Worm (Caenorhabditis elegans) whole organism, early embryonic: ENCODE measurements around the gene sra-35.

Experiments
- B0310.2 ChIP-seq: sonication (generic microtip); optimal IDR thresholded peaks from 2 replicates; lab custom pipeline; 2016; ENCODE audit warnings: mild to moderate bottlenecking, missing genetic modification characterization, missing compliant biosample characterization
- F13C5.2 ChIP-seq: sonication (generic microtip); optimal IDR thresholded peaks from 2 replicates; lab custom pipeline; 2017; ENCODE audit warnings: mild to moderate bottlenecking, missing genetic modification characterization, inconsistent platforms, missing compliant biosample characterization
- aly-1 ChIP-seq: sonication (generic microtip); optimal IDR thresholded peaks from 2 replicates; lab custom pipeline; 2016; ENCODE audit warnings: missing genetic modification characterization, missing compliant biosample characterization
- ama-1 ChIP-seq: fragments of 150-350 bp; optimal IDR thresholded peaks from 2 replicates; lab custom pipeline; 2014
- ceh-13 ChIP-seq: fragments of 200-800 bp; sonication (Bioruptor generic); optimal IDR thresholded peaks from 2 replicates; lab custom pipeline; 2018; ENCODE audit warnings: mild to moderate bottlenecking, missing genetic modification characterization, missing compliant biosample characterization
- ceh-36 ChIP-seq: sonication (generic microtip); optimal IDR thresholded peaks from 2 replicates; lab custom pipeline; 2016; ENCODE audit warnings: missing genetic modification characterization, inconsistent platforms, missing compliant biosample characterization
- ets-7 ChIP-seq: sonication (generic microtip); optimal IDR thresholded peaks from 2 replicates; lab custom pipeline; 2016; ENCODE audit warnings: missing genotype, missing genetic modification characterization, missing compliant biosample characterization
- flt-1 ChIP-seq: fragments of 200-800 bp; sonication (Bioruptor generic); IDR thresholded peaks from 2 replicates; pipeline ENCODE4 v1.3.6; 2022; ENCODE audit warnings: missing genetic modification characterization, missing compliant biosample characterization
- hmbx-1 ChIP-seq: sonication (generic microtip); optimal IDR thresholded peaks from 2 replicates; lab custom pipeline; 2016; ENCODE audit warnings: mild to moderate bottlenecking, missing genetic modification characterization, missing compliant biosample characterization
- hnd-1 ChIP-seq: sonication (generic microtip); optimal IDR thresholded peaks from 2 replicates; lab custom pipeline; 2016; ENCODE audit warnings: missing genetic modification characterization, missing compliant biosample characterization
- tbx-37 ChIP-seq: fragments of 200-800 bp; sonication (Bioruptor generic); conservative IDR thresholded peaks from 2 replicates; pipeline ENCODE4 v1.3.6; 2022; ENCODE audit warnings: missing genetic modification reagents, missing genetic modification characterization, missing compliant biosample characterization

DNA sequence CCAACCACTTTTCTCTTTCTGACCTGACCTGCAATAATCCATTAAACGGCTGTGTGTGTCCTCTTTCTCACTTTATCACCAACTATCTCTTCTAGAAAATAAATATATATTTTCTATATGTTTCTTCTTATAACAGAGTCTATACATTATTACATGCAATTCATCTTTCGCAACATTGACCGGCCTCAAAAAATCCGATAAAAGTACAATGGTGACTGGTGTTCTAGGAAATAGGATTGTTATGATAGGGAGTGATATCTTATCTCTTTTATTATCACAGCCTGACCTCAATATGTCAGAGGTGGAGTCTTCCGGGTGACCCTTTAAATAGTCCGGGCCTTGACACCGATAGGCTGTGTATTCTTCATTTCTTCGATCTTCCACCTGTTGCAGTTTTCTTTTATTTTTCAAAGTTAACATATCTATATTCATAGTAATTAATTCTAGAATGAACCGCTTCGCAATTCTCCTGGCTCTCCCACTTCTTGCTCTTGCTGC, 34.9 kb upstream of the sra-35 start, which contains the start of gene dao-2:
- TF ChIP-seq ama-1 (no peak), flt-1 (GFP tag; lab: Robert Waterston, UW) (no peak), hmbx-1 (tag; lab: Kevin White, UChicago) (no peak), ceh-36 (tag; lab: Kevin White, UChicago) (no peak), aly-1 (tag; lab: Kevin White, UChicago) (no peak), ets-7 (tag; lab: Kevin White, UChicago) (no peak), hnd-1 (tag; lab: Kevin White, UChicago) (no peak), B0310.2 (tag; lab: Kevin White, UChicago) (no peak), ceh-13 (GFP tag; lab: Kevin White, UChicago) (no peak), F13C5.2 (tag; lab: Kevin White, UChicago) (no peak), tbx-37 (no peak)
